Worm (Caenorhabditis elegans) whole organism, L4 larva: ENCODE measurements around the gene W03G11.4.

Experiments
- F26F4.8 ChIP-seq: fragments of 200-800 bp; sonication (Bioruptor generic); conservative IDR thresholded peaks from 2 replicates; pipeline ENCODE4 v1.3.6; 2022; ENCODE audit warnings: missing genetic modification characterization, missing compliant biosample characterization
- F37D6.2 ChIP-seq: sonication (generic microtip); optimal IDR thresholded peaks from 2 replicates; lab custom pipeline; 2016; ENCODE audit warnings: mild to moderate bottlenecking, missing genetic modification characterization, missing compliant biosample characterization
- F49E8.2 ChIP-seq: sonication (generic microtip); optimal IDR thresholded peaks from 2 replicates; lab custom pipeline; 2016; ENCODE audit warnings: missing compliant biosample characterization, mild to moderate bottlenecking, missing genetic modification characterization, borderline replicate concordance
- Y75B8A.6 ChIP-seq: fragments of 200-800 bp; sonication (Bioruptor generic); IDR thresholded peaks from 2 replicates; pipeline ENCODE4 v1.3.6; 2022; ENCODE audit warnings: missing genetic modification reagents, missing genetic modification characterization, missing compliant biosample characterization
- ZK337.2 ChIP-seq: fragments of 200-800 bp; sonication (Bioruptor generic); IDR thresholded peaks from 2 replicates; pipeline ENCODE4 v1.3.6; 2022; ENCODE audit warnings: missing genetic modification reagents, missing genetic modification characterization, missing compliant biosample characterization
- aha-1 ChIP-seq: fragments of 150-350 bp; peaks from one replicate; lab custom pipeline; 2014; ENCODE audit warnings: missing biosample characterization, missing genetic modification characterization
- aly-2 ChIP-seq: sonication (generic microtip); optimal IDR thresholded peaks from 2 replicates; lab custom pipeline; 2018; ENCODE audit warnings: missing biosample characterization, missing genetic modification characterization
- ama-1 ChIP-seq: fragments of 150-350 bp; optimal IDR thresholded peaks from 2 replicates; lab custom pipeline; 2014; ENCODE audit warnings: inconsistent platforms, mixed read lengths
- attf-4 ChIP-seq: sonication (generic microtip); optimal IDR thresholded peaks from 3 replicates; lab custom pipeline; 2017; ENCODE audit warnings: missing biosample characterization, missing genetic modification characterization
- ceh-44 ChIP-seq: fragments of 200-800 bp; sonication (Bioruptor generic); IDR thresholded peaks from 2 replicates; pipeline ENCODE4 v1.3.6; 2022; ENCODE audit warnings: missing genetic modification reagents, missing genetic modification characterization, missing compliant biosample characterization
- ceh-62 ChIP-seq: sonication (generic microtip); optimal IDR thresholded peaks from 2 replicates; lab custom pipeline; 2017; ENCODE audit warnings: missing biosample characterization, missing genetic modification characterization
- daf-16 ChIP-seq, 3 experiments: sonication (generic microtip); optimal IDR thresholded peaks; 2 replicates each; lab custom pipeline; 2016 to 2017; ENCODE audit warnings: missing genetic modification characterization in 3 of 3, missing genetic modification reagents in 3 of 3, mild to moderate bottlenecking in 2 of 3, missing compliant biosample characterization in 2 of 3, missing biosample characterization in 1 of 3, moderate library complexity in 1 of 3
- daf-8 ChIP-seq: fragments of 200-800 bp; sonication (Bioruptor generic); IDR thresholded peaks from 2 replicates; pipeline ENCODE4 v1.3.6; 2022; ENCODE audit warnings: missing genetic modification characterization, missing compliant biosample characterization
- dmd-9 ChIP-seq: fragments of 200-800 bp; sonication (Bioruptor generic); IDR thresholded peaks from 2 replicates; pipeline ENCODE4 v1.3.6; 2022; ENCODE audit warnings: missing genetic modification reagents, missing genetic modification characterization, missing compliant biosample characterization
- dpl-1 ChIP-seq: fragments of 150-350 bp; optimal IDR thresholded peaks from 2 replicates; lab custom pipeline; 2014; ENCODE audit warnings: missing biosample characterization, missing genetic modification reagents, missing genetic modification characterization
- duxl-1 ChIP-seq: sonication (generic microtip); optimal IDR thresholded peaks from 2 replicates; lab custom pipeline; 2016; ENCODE audit warnings: mild to moderate bottlenecking, missing genetic modification characterization, moderate library complexity, missing compliant biosample characterization; ENCODE audit not compliant: poor library complexity
- egl-27 ChIP-seq: sonication (generic microtip); optimal IDR thresholded peaks from 3 replicates; lab custom pipeline; 2017; ENCODE audit warnings: missing biosample characterization, missing genetic modification reagents, missing genetic modification characterization
- egl-43 ChIP-seq: fragments of 200-800 bp; sonication (Bioruptor generic); IDR thresholded peaks from 2 replicates; pipeline ENCODE4 v1.3.6; 2022; ENCODE audit warnings: missing genetic modification reagents, missing genetic modification characterization, missing compliant biosample characterization
- fos-1 ChIP-seq: fragments of 150-350 bp; optimal IDR thresholded peaks from 2 replicates; lab custom pipeline; 2014; ENCODE audit warnings: missing biosample characterization, missing genetic modification characterization
- gei-8 ChIP-seq: fragments of 200-800 bp; sonication (Bioruptor generic); optimal IDR thresholded peaks from 2 replicates; lab custom pipeline; 2018; ENCODE audit warnings: mild to moderate bottlenecking, missing genetic modification characterization, missing compliant biosample characterization
- hlh-11 ChIP-seq: fragments of 200-800 bp; sonication (Bioruptor generic); optimal IDR thresholded peaks from 2 replicates; lab custom pipeline; 2018; ENCODE audit warnings: mild to moderate bottlenecking, missing genetic modification characterization, missing compliant biosample characterization
- hlh-30 ChIP-seq: sonication (generic microtip); optimal IDR thresholded peaks from 2 replicates; lab custom pipeline; 2017; ENCODE audit warnings: antibody characterized with exemption, mild to moderate bottlenecking, missing genetic modification characterization, missing compliant biosample characterization; ENCODE audit not compliant: insufficient read depth
- hmg-1.1 ChIP-seq: fragments of 200-800 bp; sonication (Bioruptor generic); IDR thresholded peaks from 2 replicates; pipeline ENCODE4 v1.3.6; 2022; ENCODE audit warnings: missing genetic modification reagents, missing genetic modification characterization, missing compliant biosample characterization
- lsy-2 ChIP-seq, 2 experiments: fragments of 150-350 bp in 1 of 2; sonication (generic microtip) in 1 of 2; optimal IDR thresholded peaks; 2 replicates each; lab custom pipeline; 2014 to 2017; ENCODE audit warnings: missing biosample characterization in 2 of 2, missing genetic modification characterization in 2 of 2
- mdl-1 ChIP-seq, 2 experiments: fragments of 150-350 bp in 1 of 2; sonication (generic microtip) in 1 of 2; optimal IDR thresholded peaks; 2 replicates each; lab custom pipeline; 2014 to 2017; ENCODE audit warnings: missing biosample characterization in 2 of 2, missing genetic modification characterization in 2 of 2
- mxl-2 ChIP-seq: fragments of 200-800 bp; sonication (Bioruptor generic); conservative IDR thresholded peaks from 2 replicates; pipeline ENCODE4 v1.3.6; 2022; ENCODE audit warnings: missing genetic modification reagents, missing genetic modification characterization, missing compliant biosample characterization
- mxl-3 ChIP-seq: fragments of 200-800 bp; sonication (Bioruptor generic); optimal IDR thresholded peaks from 2 replicates; lab custom pipeline; 2018; ENCODE audit warnings: mild to moderate bottlenecking, missing genetic modification characterization, missing compliant biosample characterization
- nhr-111 ChIP-seq: fragments of 200-800 bp; sonication (Bioruptor generic); optimal IDR thresholded peaks from 2 replicates; lab custom pipeline; 2018; ENCODE audit warnings: mild to moderate bottlenecking, missing genetic modification characterization, missing compliant biosample characterization
- nhr-25 ChIP-seq: sonication (generic microtip); optimal IDR thresholded peaks from 2 replicates; lab custom pipeline; 2017; ENCODE audit warnings: missing genetic modification characterization, mild to moderate bottlenecking, missing compliant biosample characterization, antibody characterized with exemption, moderate library complexity, borderline replicate concordance; ENCODE audit not compliant: insufficient read depth
- nhr-6 ChIP-seq: fragments of 150-350 bp; optimal IDR thresholded peaks from 2 replicates; lab custom pipeline; 2014; ENCODE audit warnings: missing biosample characterization, missing genetic modification characterization
- pqm-1 ChIP-seq: sonication (generic microtip); optimal IDR thresholded peaks from 2 replicates; lab custom pipeline; 2017; ENCODE audit warnings: missing biosample characterization, missing genetic modification characterization
- rbr-2 ChIP-seq: sonication (generic microtip); optimal IDR thresholded peaks from 2 replicates; lab custom pipeline; 2016; ENCODE audit warnings: missing genotype, missing genetic modification characterization, missing compliant biosample characterization
- saeg-2 ChIP-seq: fragments of 200-800 bp; sonication (Bioruptor generic); IDR thresholded peaks from 2 replicates; pipeline ENCODE4 v1.3.6; 2022; ENCODE audit warnings: missing genetic modification reagents, missing genetic modification characterization, missing compliant biosample characterization
- sdz-12 ChIP-seq: fragments of 200-800 bp; sonication (Bioruptor generic); optimal IDR thresholded peaks from 2 replicates; lab custom pipeline; 2018; ENCODE audit warnings: mild to moderate bottlenecking, missing genetic modification characterization, missing compliant biosample characterization
- set-16 ChIP-seq: fragments of 200-800 bp; sonication (Bioruptor generic); IDR thresholded peaks from 2 replicates; pipeline ENCODE4 v1.3.6; 2022; ENCODE audit warnings: missing genetic modification reagents, missing genetic modification characterization, missing compliant biosample characterization
- skn-1 ChIP-seq: fragments of 150-350 bp; optimal IDR thresholded peaks from 2 replicates; lab custom pipeline; 2014; ENCODE audit warnings: missing biosample characterization, missing genetic modification characterization
- snpc-1.2 ChIP-seq: fragments of 200-800 bp; sonication (Bioruptor generic); IDR thresholded peaks from 2 replicates; pipeline ENCODE4 v1.3.6; 2022; ENCODE audit warnings: missing genetic modification reagents, missing genetic modification characterization, missing compliant biosample characterization
- snpc-4 ChIP-seq: fragments of 150-350 bp; optimal IDR thresholded peaks from 2 replicates; lab custom pipeline; 2014; ENCODE audit warnings: missing biosample characterization, missing genetic modification characterization
- tra-1 ChIP-seq: fragments of 200-800 bp; sonication (Bioruptor generic); IDR thresholded peaks from 2 replicates; pipeline ENCODE4 v1.3.6; 2022; ENCODE audit warnings: missing genetic modification reagents, missing genetic modification characterization, missing compliant biosample characterization
- unc-39 ChIP-seq: sonication (generic microtip); optimal IDR thresholded peaks from 2 replicates; lab custom pipeline; 2017; ENCODE audit warnings: missing biosample characterization, missing genetic modification characterization
- unc-62 ChIP-seq, 3 experiments: fragments of 150-350 bp in 1 of 3; sonication (generic microtip); optimal IDR thresholded peaks in 2 of 3; peaks in 1 of 3; 1 replicate in 1 of 3; 2 replicates in 2 of 3; lab custom pipeline; 2014 to 2017; ENCODE audit warnings: missing biosample characterization in 3 of 3, missing genetic modification characterization in 3 of 3, missing genetic modification reagents in 3 of 3, missing genotype in 1 of 3
- zag-1 ChIP-seq: fragments of 150-350 bp; optimal IDR thresholded peaks from 2 replicates; lab custom pipeline; 2014; ENCODE audit warnings: missing biosample characterization, missing genetic modification characterization
- zfp-3 ChIP-seq: fragments of 200-800 bp; sonication (Bioruptor generic); conservative IDR thresholded peaks from 2 replicates; pipeline ENCODE4 v1.3.6; 2022; ENCODE audit warnings: missing genetic modification reagents, missing genetic modification characterization, missing compliant biosample characterization
- zip-2 ChIP-seq: fragments of 150-350 bp; optimal IDR thresholded peaks from 2 replicates; lab custom pipeline; 2014; ENCODE audit warnings: missing biosample characterization, missing genetic modification characterization

W03G11.4 gene

DNA sequence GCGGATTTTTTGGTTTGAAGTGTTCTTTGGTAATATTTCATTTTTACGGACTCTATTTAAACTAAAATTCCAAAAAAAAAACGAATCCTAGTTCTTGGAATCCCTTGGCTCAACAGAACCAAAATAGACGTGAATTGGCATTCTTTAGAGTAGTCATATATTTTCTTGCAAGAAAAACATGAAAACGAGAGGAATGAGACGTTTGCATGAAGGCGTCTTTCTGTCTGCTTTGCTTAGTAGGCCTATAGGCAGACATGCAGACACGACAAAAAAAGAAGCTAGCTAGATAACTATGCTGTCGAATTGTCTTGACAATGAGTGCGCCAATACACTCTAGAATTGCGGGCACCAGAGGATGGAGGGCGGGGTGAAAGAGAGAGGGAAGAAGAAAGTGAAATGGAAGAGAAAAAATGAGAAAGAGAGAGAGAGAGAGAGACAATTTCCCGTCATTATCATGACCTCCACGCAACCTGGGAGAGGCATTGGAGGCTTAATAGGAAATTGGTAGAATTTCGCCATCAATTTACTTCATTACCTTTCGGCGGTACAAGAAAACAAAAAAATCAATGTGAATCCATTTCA is 12.3 kb downstream of the W03G11.4 start:
- TF ChIP-seq F37D6.2 (tag; lab: Kevin White, UChicago): no peak
- TF ChIP-seq hmg-1.1 (GFP tag; lab: Robert Waterston, UW): 0 out of 2 replicates have a peak, but pooled peaks have one; percentile 40
- no peak for TF ChIP-seq rbr-2 (tag; lab: Kevin White, UChicago)
- TF ChIP-seq tra-1 (GFP tag; lab: Robert Waterston, UW): no peak
- TF ChIP-seq unc-62 (GFP tag; optimal IDR thresholded peaks at IDR 0.05 in 1 of 2; lab: Kevin White, UChicago): peak in 1 of 2 experiments; percentile 98
- no peak for TF ChIP-seq unc-62 (tag; optimal IDR thresholded peaks at IDR 0.05; lab: Kevin White, UChicago)
- no peak for TF ChIP-seq mxl-2 (GFP tag; lab: Robert Waterston, UW)
- TF ChIP-seq gei-8 (GFP tag; lab: Kevin White, UChicago): no peak
- no peak for TF ChIP-seq snpc-1.2 (GFP tag; lab: Robert Waterston, UW)
- peak; percentile 85 for TF ChIP-seq aha-1 (tag; lab: Kevin White, UChicago)
- TF ChIP-seq snpc-4 (tag; lab: Kevin White, UChicago): no peak
- no peak for TF ChIP-seq hlh-11 (tag; lab: Kevin White, UChicago)
- no peak for TF ChIP-seq attf-4
- TF ChIP-seq aly-2 (tag; lab: Kevin White, UChicago): no peak
- TF ChIP-seq nhr-25 (tag; lab: Kevin White, UChicago): peak; percentile 83
- no peak for TF ChIP-seq Y75B8A.6 (GFP tag; lab: Robert Waterston, UW)
- no peak for TF ChIP-seq egl-43 (GFP tag; lab: Robert Waterston, UW)
- TF ChIP-seq ceh-44 (GFP tag; lab: Robert Waterston, UW): no peak
- peak in 1 of 2 experiments; percentile 2 for TF ChIP-seq mdl-1 (tag; optimal IDR thresholded peaks at IDR 0.05; lab: Kevin White, UChicago)
- no peak for TF ChIP-seq fos-1
- TF ChIP-seq zip-2 (tag; lab: Kevin White, UChicago): no peak
- no peak for TF ChIP-seq set-16
- TF ChIP-seq zfp-3 (GFP tag; lab: Robert Waterston, UW): no peak

DNA sequence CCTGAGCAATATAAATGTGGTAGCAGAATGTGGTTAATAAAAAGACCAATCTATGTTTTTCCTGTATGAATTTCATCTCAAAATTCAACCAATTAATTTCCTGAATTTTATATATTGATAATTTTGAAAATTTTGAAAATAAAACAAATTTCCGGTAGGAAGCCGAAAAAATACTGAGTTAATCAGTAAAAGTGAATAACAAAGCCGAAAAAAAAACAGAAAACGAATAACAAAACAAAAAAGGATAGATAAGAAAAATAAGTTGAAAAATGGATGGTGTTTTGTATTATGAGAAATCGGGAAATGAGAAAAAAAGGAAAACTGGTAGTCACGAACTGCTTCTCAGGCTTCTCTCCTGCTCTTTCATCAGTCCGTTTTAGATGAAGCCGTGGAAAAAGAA is 19.2 kb downstream of the W03G11.4 start, which contains the start of gene tmem-145:
Gene tmem-145, minus strand, starts transcription at position 101 of the 400 bp plus-strand sequence.
- TF ChIP-seq skn-1 (tag; lab: Kevin White, UChicago) (no peak), Y75B8A.6 (GFP tag; lab: Robert Waterston, UW) (no peak), attf-4 (no peak), ama-1 (lab: Kevin White, UChicago) (no peak), pqm-1 (no peak), duxl-1 (tag; lab: Kevin White, UChicago) (no peak), tra-1 (GFP tag; lab: Robert Waterston, UW) (no peak), ZK337.2 (GFP tag; lab: Robert Waterston, UW) (no peak), nhr-111 (GFP tag; lab: Kevin White, UChicago) (no peak), ceh-62 (tag; lab: Kevin White, UChicago) (no peak), F26F4.8 (GFP tag; lab: Robert Waterston, UW) (no peak), dpl-1 (GFP tag; lab: Kevin White, UChicago) (no peak), daf-16 (GFP tag; optimal IDR thresholded peaks at IDR 0.05; lab: Kevin White, UChicago) (no peak), daf-16 (tag; optimal IDR thresholded peaks at IDR 0.05; lab: Kevin White, UChicago) (no peak), F49E8.2 (tag; lab: Kevin White, UChicago) (no peak)

DNA sequence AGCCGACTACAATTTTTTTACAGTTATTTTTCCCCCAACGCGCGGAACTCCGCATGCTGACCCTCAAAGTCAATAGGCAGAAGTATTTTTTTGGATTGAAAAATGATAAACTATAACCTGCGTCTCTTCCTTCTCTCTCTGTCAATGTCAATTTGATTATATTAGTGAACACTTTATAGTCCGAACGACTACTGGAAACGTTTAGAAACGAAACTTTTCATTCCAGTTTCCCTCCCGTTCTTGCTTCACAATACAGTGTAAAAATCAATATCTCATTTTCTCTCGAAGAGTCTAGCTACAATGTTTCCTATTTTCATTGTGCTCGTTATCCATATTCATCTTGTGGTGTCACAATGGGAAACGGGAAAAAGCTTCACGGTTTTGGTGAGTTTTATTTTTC is 24.7 kb downstream of the W03G11.4 start, which contains the start of gene lgc-24:
Gene lgc-24, plus strand, starts transcription at position 301 of the 400 bp plus-strand sequence.
- no peak for TF ChIP-seq attf-4
- peak in 1 of 2 experiments; percentile 67 for TF ChIP-seq unc-62 (GFP tag; optimal IDR thresholded peaks at IDR 0.05 in 1 of 2; lab: Kevin White, UChicago)
- no peak for TF ChIP-seq unc-62 (tag; optimal IDR thresholded peaks at IDR 0.05; lab: Kevin White, UChicago)

DNA sequence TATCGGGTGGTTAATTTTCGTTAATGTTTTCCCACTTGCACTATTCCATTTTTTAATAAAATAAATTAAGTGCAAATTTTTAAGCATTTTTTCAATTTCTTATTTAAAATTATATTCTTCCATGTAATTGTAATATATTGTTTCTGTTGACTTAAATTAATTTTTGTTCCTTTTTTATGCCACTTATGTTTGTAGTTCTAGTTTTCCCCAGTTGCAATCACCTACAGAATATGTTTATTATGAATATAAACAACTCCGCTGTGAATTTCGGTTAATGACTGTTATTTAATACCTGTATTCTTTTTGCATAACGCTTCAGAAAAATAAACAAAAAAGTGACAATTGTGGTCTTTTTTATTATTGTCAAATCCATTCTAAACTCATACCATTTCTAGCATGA is 28.0 kb downstream of the W03G11.4 start, which contains the start of gene lgc-23:
Gene lgc-23, plus strand, starts transcription at position 301 of the 400 bp plus-strand sequence.
- TF ChIP-seq attf-4 (no peak), egl-27 (tag; lab: Kevin White, UChicago) (no peak), nhr-6 (no peak), zag-1 (tag; lab: Kevin White, UChicago) (no peak), hlh-30 (tag; lab: Kevin White, UChicago) (no peak), egl-43 (GFP tag; lab: Robert Waterston, UW) (no peak), daf-8 (GFP tag; lab: Robert Waterston, UW) (no peak), F26F4.8 (GFP tag; lab: Robert Waterston, UW) (no peak), mxl-3 (GFP tag; lab: Kevin White, UChicago) (no peak), dmd-9 (GFP tag; lab: Robert Waterston, UW) (no peak), lsy-2 (tag; optimal IDR thresholded peaks at IDR 0.05; lab: Kevin White, UChicago) (no peak), saeg-2 (GFP tag; lab: Robert Waterston, UW) (no peak), sdz-12 (GFP tag; lab: Kevin White, UChicago) (no peak), unc-39 (no peak)
